Worm (Caenorhabditis elegans) whole organism, early embryonic: Measurements from ENCODE around the gene H38K22.9.
A peak's percentile ranks its signal among the peaks of the same experiment; 100 is the strongest.

ENCODE experiments used
- B0310.2 ChIP-seq: sonication (generic microtip); optimal IDR thresholded peaks from 2 replicates; lab custom pipeline; 2016; ENCODE audit warnings: mild to moderate bottlenecking, missing genetic modification characterization, missing compliant biosample characterization
- F13C5.2 ChIP-seq: sonication (generic microtip); optimal IDR thresholded peaks from 2 replicates; lab custom pipeline; 2017; ENCODE audit warnings: mild to moderate bottlenecking, missing genetic modification characterization, inconsistent platforms, missing compliant biosample characterization
- aly-1 ChIP-seq: sonication (generic microtip); optimal IDR thresholded peaks from 2 replicates; lab custom pipeline; 2016; ENCODE audit warnings: missing genetic modification characterization, missing compliant biosample characterization
- ama-1 ChIP-seq: fragments of 150-350 bp; optimal IDR thresholded peaks from 2 replicates; lab custom pipeline; 2014
- ceh-13 ChIP-seq: fragments of 200-800 bp; sonication (Bioruptor generic); optimal IDR thresholded peaks from 2 replicates; lab custom pipeline; 2018; ENCODE audit warnings: mild to moderate bottlenecking, missing genetic modification characterization, missing compliant biosample characterization
- ceh-36 ChIP-seq: sonication (generic microtip); optimal IDR thresholded peaks from 2 replicates; lab custom pipeline; 2016; ENCODE audit warnings: missing genetic modification characterization, inconsistent platforms, missing compliant biosample characterization
- ets-7 ChIP-seq: sonication (generic microtip); optimal IDR thresholded peaks from 2 replicates; lab custom pipeline; 2016; ENCODE audit warnings: missing genotype, missing genetic modification characterization, missing compliant biosample characterization
- flt-1 ChIP-seq: fragments of 200-800 bp; sonication (Bioruptor generic); IDR thresholded peaks from 2 replicates; pipeline ENCODE4 v1.3.6; 2022; ENCODE audit warnings: missing genetic modification characterization, missing compliant biosample characterization
- hmbx-1 ChIP-seq: sonication (generic microtip); optimal IDR thresholded peaks from 2 replicates; lab custom pipeline; 2016; ENCODE audit warnings: mild to moderate bottlenecking, missing genetic modification characterization, missing compliant biosample characterization
- hmg-4 ChIP-seq: fragments of 200-800 bp; sonication (Bioruptor generic); optimal IDR thresholded peaks from 2 replicates; lab custom pipeline; 2018; ENCODE audit warnings: mild to moderate bottlenecking, missing genetic modification characterization, missing compliant biosample characterization
- hnd-1 ChIP-seq: sonication (generic microtip); optimal IDR thresholded peaks from 2 replicates; lab custom pipeline; 2016; ENCODE audit warnings: missing genetic modification characterization, missing compliant biosample characterization
- pes-1 ChIP-seq: fragments of 200-800 bp; sonication (Bioruptor generic); IDR thresholded peaks from 2 replicates; pipeline ENCODE4 v1.3.6; 2022; ENCODE audit warnings: missing genetic modification reagents, missing genetic modification characterization, missing compliant biosample characterization
- scrt-1 ChIP-seq: fragments of 200-800 bp; sonication (Bioruptor generic); IDR thresholded peaks from 2 replicates; pipeline ENCODE4 v1.3.6; 2022; ENCODE audit warnings: missing genetic modification characterization, missing compliant biosample characterization
- sea-1 ChIP-seq: fragments of 200-800 bp; sonication (Bioruptor generic); conservative IDR thresholded peaks from 2 replicates; pipeline ENCODE4 v1.3.6; 2022; ENCODE audit warnings: missing genetic modification characterization, missing compliant biosample characterization
- tbx-11 ChIP-seq: fragments of 200-800 bp; sonication (Bioruptor generic); IDR thresholded peaks from 2 replicates; pipeline ENCODE4 v1.3.6; 2022; ENCODE audit warnings: missing genetic modification characterization, missing compliant biosample characterization
- tbx-37 ChIP-seq: fragments of 200-800 bp; sonication (Bioruptor generic); conservative IDR thresholded peaks from 2 replicates; pipeline ENCODE4 v1.3.6; 2022; ENCODE audit warnings: missing genetic modification reagents, missing genetic modification characterization, missing compliant biosample characterization
- tra-4 ChIP-seq: sonication (generic microtip); optimal IDR thresholded peaks from 2 replicates; lab custom pipeline; 2017; ENCODE audit warnings: missing genetic modification characterization, missing compliant biosample characterization

Gene H38K22.9

ce11 chrIII:4359900-4360299 is 35.9 kb downstream of the H38K22.9 start:
- TF ChIP-seq tra-4: no peak
- no peak for TF ChIP-seq hnd-1 (tag; lab: Kevin White, UChicago)
- no peak for TF ChIP-seq tbx-37 (GFP tag; lab: Robert Waterston, UW)
- no peak for TF ChIP-seq aly-1 (tag; lab: Kevin White, UChicago)
- no peak for TF ChIP-seq hmg-4 (GFP tag; lab: Kevin White, UChicago)
- no peak for TF ChIP-seq tbx-11 (GFP tag; lab: Robert Waterston, UW)
- TF ChIP-seq B0310.2 (tag; lab: Kevin White, UChicago): no peak
- TF ChIP-seq pes-1 (GFP tag; lab: Robert Waterston, UW): no peak
- TF ChIP-seq scrt-1: no peak

ce11 chrIII:4362332-4362731 is 38.4 kb downstream of the H38K22.9 start:
- TF ChIP-seq ets-7 (tag; lab: Kevin White, UChicago) (no peak), ceh-13 (GFP tag; lab: Kevin White, UChicago) (peak; percentile 13), sea-1 (GFP tag; lab: Robert Waterston, UW) (no peak), flt-1 (GFP tag; lab: Robert Waterston, UW) (0 out of 2 replicates have a peak, but pooled peaks have one; percentile 22), ama-1 (lab: Kevin White, UChicago) (no peak), B0310.2 (tag; lab: Kevin White, UChicago) (no peak), aly-1 (tag; lab: Kevin White, UChicago) (peak; percentile 1), F13C5.2 (tag; lab: Kevin White, UChicago) (peak; percentile 4), ceh-36 (tag; lab: Kevin White, UChicago) (no peak), tbx-37 (GFP tag; lab: Robert Waterston, UW) (no peak)

ce11 chrIII:4364974-4365373 is 41.0 kb downstream of the H38K22.9 start, which contains the start of gene ckb-1:
ckb-1 (plus strand) TSS chrIII:4365274.
- TF ChIP-seq flt-1 (GFP tag; lab: Robert Waterston, UW) (no peak), hmbx-1 (tag; lab: Kevin White, UChicago) (no peak), ceh-13 (GFP tag; lab: Kevin White, UChicago) (no peak), scrt-1 (no peak), F13C5.2 (tag; lab: Kevin White, UChicago) (no peak), sea-1 (GFP tag; lab: Robert Waterston, UW) (no peak), hmg-4 (GFP tag; lab: Kevin White, UChicago) (no peak), tra-4 (no peak), ceh-36 (tag; lab: Kevin White, UChicago) (no peak), aly-1 (tag; lab: Kevin White, UChicago) (no peak)

ce11 chrIII:4367649-4368048 is 43.7 kb downstream of the H38K22.9 start, which contains the start of gene ckb-2:
ckb-2 (plus strand) TSS chrIII:4367949.
- no peak for TF ChIP-seq hmg-4 (GFP tag; lab: Kevin White, UChicago)
- no peak for TF ChIP-seq B0310.2 (tag; lab: Kevin White, UChicago)
- TF ChIP-seq F13C5.2 (tag; lab: Kevin White, UChicago): no peak
- no peak for TF ChIP-seq tbx-37 (GFP tag; lab: Robert Waterston, UW)
- no peak for TF ChIP-seq hnd-1 (tag; lab: Kevin White, UChicago)
- no peak for TF ChIP-seq ets-7 (tag; lab: Kevin White, UChicago)
- TF ChIP-seq scrt-1: no peak
- TF ChIP-seq tra-4: no peak
- TF ChIP-seq ama-1 (lab: Kevin White, UChicago): no peak
- TF ChIP-seq sea-1 (GFP tag; lab: Robert Waterston, UW): no peak
- TF ChIP-seq ceh-36 (tag; lab: Kevin White, UChicago): no peak
- no peak for TF ChIP-seq flt-1 (GFP tag; lab: Robert Waterston, UW)
- TF ChIP-seq ceh-13 (GFP tag; lab: Kevin White, UChicago): no peak
- TF ChIP-seq hmbx-1 (tag; lab: Kevin White, UChicago): no peak

DNA sequence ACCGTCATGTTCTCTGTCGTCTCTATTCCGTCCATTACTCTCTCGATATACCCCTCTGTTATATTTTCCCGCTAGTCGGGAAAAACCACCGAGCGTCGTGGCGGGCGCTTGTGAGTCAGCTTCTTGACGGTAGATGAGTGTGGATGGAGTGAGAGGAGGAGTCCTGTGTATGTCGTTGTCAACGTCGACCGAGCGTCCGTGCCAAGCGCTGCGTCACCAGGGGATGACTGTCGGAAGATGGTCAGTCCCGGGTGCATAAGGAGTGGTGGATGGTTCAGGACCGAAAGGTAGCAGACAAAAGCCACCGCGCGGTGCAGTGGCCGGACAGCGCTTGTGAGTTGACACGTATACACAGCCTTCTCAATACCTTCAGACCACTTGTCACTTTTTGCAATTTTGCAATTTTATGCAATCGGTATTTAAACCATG is 45.4 kb downstream of the H38K22.9 start:
- TF ChIP-seq sea-1 (GFP tag; lab: Robert Waterston, UW) (peak; percentile 75; the same call in 1 of the 2 replicates), aly-1 (tag; lab: Kevin White, UChicago) (peak; percentile 87), pes-1 (GFP tag; lab: Robert Waterston, UW) (peak; percentile 89), F13C5.2 (tag; lab: Kevin White, UChicago) (peak; percentile 84), tbx-37 (GFP tag; lab: Robert Waterston, UW) (peak; percentile 82), hmbx-1 (tag; lab: Kevin White, UChicago) (peak; percentile 40), ets-7 (tag; lab: Kevin White, UChicago) (peak; percentile 40), ceh-36 (tag; lab: Kevin White, UChicago) (peak; percentile 23), hmg-4 (GFP tag; lab: Kevin White, UChicago) (peak; percentile 75), B0310.2 (tag; lab: Kevin White, UChicago) (peak; percentile 1), ceh-13 (GFP tag; lab: Kevin White, UChicago) (peak; percentile 22), flt-1 (GFP tag; lab: Robert Waterston, UW) (peak; percentile 85), scrt-1 (peak; percentile 86), tbx-11 (GFP tag; lab: Robert Waterston, UW) (peak; percentile 77)

DNA sequence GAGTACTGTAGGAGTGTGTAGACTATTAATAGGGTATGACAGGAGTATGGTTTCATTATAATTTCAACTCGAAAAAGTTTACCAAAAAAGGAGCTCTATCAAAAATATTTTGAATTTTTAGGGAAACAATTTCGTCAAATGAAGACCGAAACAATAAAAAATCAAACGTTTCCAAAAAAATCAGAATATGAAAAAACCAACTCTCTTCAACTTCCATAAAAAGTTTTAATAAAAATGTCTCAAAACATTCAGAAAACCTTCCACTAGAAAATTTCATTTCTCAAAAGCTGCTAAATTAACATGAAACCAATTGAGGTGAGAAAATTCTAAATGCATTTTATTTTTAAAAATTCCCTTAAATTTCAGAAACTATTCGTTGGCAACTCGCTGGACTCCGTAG is 46.6 kb downstream of the H38K22.9 start, which contains the start of gene ckb-3:
Gene ckb-3, plus strand, starts transcription at position 301 of the 400 bp plus-strand sequence.
- TF ChIP-seq ets-7 (tag; lab: Kevin White, UChicago) (no peak), hmg-4 (GFP tag; lab: Kevin White, UChicago) (no peak), hmbx-1 (tag; lab: Kevin White, UChicago) (no peak), flt-1 (GFP tag; lab: Robert Waterston, UW) (no peak), ceh-13 (GFP tag; lab: Kevin White, UChicago) (no peak), ceh-36 (tag; lab: Kevin White, UChicago) (no peak), ama-1 (lab: Kevin White, UChicago) (no peak), F13C5.2 (tag; lab: Kevin White, UChicago) (no peak), tbx-37 (GFP tag; lab: Robert Waterston, UW) (no peak)

DNA sequence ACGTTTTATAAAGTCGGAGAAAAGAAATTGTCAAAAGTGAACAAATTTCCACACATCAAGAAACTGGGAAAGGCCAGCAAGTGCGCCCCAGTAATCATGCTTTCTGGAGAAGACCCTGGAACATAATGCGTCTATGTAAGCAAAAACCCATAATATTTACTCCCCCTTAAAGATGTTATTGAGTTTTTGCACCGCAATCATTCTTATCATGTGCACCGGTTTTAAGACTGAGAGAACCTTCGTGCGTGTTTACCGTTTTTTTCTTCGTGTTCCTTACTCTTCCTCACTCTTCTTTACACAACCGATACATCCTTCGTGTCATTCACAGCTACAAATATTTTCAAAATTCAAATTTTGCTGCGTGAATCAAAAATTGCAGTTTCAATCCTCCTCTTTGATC is 48.9 kb downstream of the H38K22.9 start:
- TF ChIP-seq sea-1 (GFP tag; lab: Robert Waterston, UW) (no peak), ama-1 (lab: Kevin White, UChicago) (no peak), F13C5.2 (tag; lab: Kevin White, UChicago) (no peak), ets-7 (tag; lab: Kevin White, UChicago) (no peak), tra-4 (no peak), hnd-1 (tag; lab: Kevin White, UChicago) (no peak), scrt-1 (no peak), B0310.2 (tag; lab: Kevin White, UChicago) (no peak), ceh-13 (GFP tag; lab: Kevin White, UChicago) (no peak), tbx-37 (GFP tag; lab: Robert Waterston, UW) (no peak), aly-1 (tag; lab: Kevin White, UChicago) (no peak), hmg-4 (GFP tag; lab: Kevin White, UChicago) (no peak), pes-1 (GFP tag; lab: Robert Waterston, UW) (no peak), ceh-36 (tag; lab: Kevin White, UChicago) (no peak), hmbx-1 (tag; lab: Kevin White, UChicago) (no peak), flt-1 (GFP tag; lab: Robert Waterston, UW) (no peak), tbx-11 (GFP tag; lab: Robert Waterston, UW) (no peak)
